Worm (Caenorhabditis elegans) whole organism, L3 larva: ENCODE measurements around the gene sams-1.

Experiments
- ceh-28 ChIP-seq: fragments of 150-350 bp; optimal IDR thresholded peaks from 2 replicates; lab custom pipeline; 2014; ENCODE audit warnings: missing biosample characterization, missing genetic modification reagents, missing genetic modification characterization
- fkh-2 ChIP-seq: fragments of 150-350 bp; optimal IDR thresholded peaks from 2 replicates; lab custom pipeline; 2014; ENCODE audit warnings: missing biosample characterization, missing genetic modification reagents, missing genetic modification characterization
- lin-39 ChIP-seq: fragments of 150-350 bp; optimal IDR thresholded peaks from 2 replicates; lab custom pipeline; 2018; ENCODE audit warnings: missing biosample characterization, missing genetic modification reagents, missing genetic modification characterization
- nhr-12 ChIP-seq: fragments of 150-350 bp; optimal IDR thresholded peaks from 2 replicates; lab custom pipeline; 2014; ENCODE audit warnings: missing biosample characterization, missing genetic modification characterization
- nhr-23 ChIP-seq: fragments of 150-350 bp; optimal IDR thresholded peaks from 2 replicates; lab custom pipeline; 2014; ENCODE audit warnings: missing biosample characterization, missing genetic modification reagents, missing genetic modification characterization
- nhr-67 ChIP-seq: fragments of 150-350 bp; optimal IDR thresholded peaks from 2 replicates; lab custom pipeline; 2014; ENCODE audit warnings: missing biosample characterization, missing genetic modification characterization
- nhr-76 ChIP-seq: fragments of 150-350 bp; sonication (generic microtip); optimal IDR thresholded peaks from 5 replicates; lab custom pipeline; 2014; ENCODE audit warnings: missing biosample characterization, missing genetic modification characterization
- nhr-77 ChIP-seq: fragments of 150-350 bp; optimal IDR thresholded peaks from 2 replicates; lab custom pipeline; 2014; ENCODE audit warnings: missing biosample characterization, missing genetic modification characterization
- pqm-1 ChIP-seq: fragments of 150-350 bp; optimal IDR thresholded peaks from 2 replicates; lab custom pipeline; 2017; ENCODE audit warnings: missing biosample characterization, missing genetic modification characterization, inconsistent platforms

DNA sequence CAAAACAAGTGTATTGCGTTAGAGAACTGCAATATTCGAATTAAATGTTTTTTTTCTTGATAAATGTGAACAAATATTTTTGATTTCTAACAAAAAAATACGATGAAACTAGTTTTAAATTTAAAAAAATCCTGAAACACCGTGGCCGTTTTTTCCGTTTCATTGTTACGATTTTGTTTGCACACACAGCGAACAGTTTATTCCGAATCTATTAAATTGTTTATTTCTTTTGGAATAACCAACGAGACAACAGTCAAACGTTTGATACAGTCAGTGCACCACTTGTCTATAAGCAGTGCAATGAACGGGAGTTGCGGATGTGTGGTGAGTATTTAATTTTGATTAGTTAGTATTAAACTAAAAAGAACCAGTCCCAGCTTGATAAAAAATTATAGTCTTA lies 49.1 kb upstream of the sams-1 start, which contains the start of gene Y62H9A.13:
- TF ChIP-seq nhr-12 (tag; lab: Kevin White, UChicago) (no peak), nhr-67 (tag; lab: Kevin White, UChicago) (no peak), lin-39 (no peak), nhr-77 (tag; lab: Kevin White, UChicago) (no peak), fkh-2 (tag; lab: Kevin White, UChicago) (no peak), pqm-1 (tag; lab: Kevin White, UChicago) (no peak), nhr-76 (tag; lab: Kevin White, UChicago) (no peak), ceh-28 (no peak), nhr-23 (no peak)
